Worm (Caenorhabditis elegans) whole organism, early embryonic: ENCODE measurements around the gene C46E10.1.

ENCODE experiments used
- F13C5.2 ChIP-seq: sonication (generic microtip); optimal IDR thresholded peaks from 2 replicates; lab custom pipeline; 2017; ENCODE audit warnings: mild to moderate bottlenecking, missing genetic modification characterization, inconsistent platforms, missing compliant biosample characterization
- ama-1 ChIP-seq: fragments of 150-350 bp; optimal IDR thresholded peaks from 2 replicates; lab custom pipeline; 2014
- ceh-13 ChIP-seq: fragments of 200-800 bp; sonication (Bioruptor generic); optimal IDR thresholded peaks from 2 replicates; lab custom pipeline; 2018; ENCODE audit warnings: mild to moderate bottlenecking, missing genetic modification characterization, missing compliant biosample characterization
- ceh-36 ChIP-seq: sonication (generic microtip); optimal IDR thresholded peaks from 2 replicates; lab custom pipeline; 2016; ENCODE audit warnings: missing genetic modification characterization, inconsistent platforms, missing compliant biosample characterization
- ets-7 ChIP-seq: sonication (generic microtip); optimal IDR thresholded peaks from 2 replicates; lab custom pipeline; 2016; ENCODE audit warnings: missing genotype, missing genetic modification characterization, missing compliant biosample characterization
- flt-1 ChIP-seq: fragments of 200-800 bp; sonication (Bioruptor generic); IDR thresholded peaks from 2 replicates; pipeline ENCODE4 v1.3.6; 2022; ENCODE audit warnings: missing genetic modification characterization, missing compliant biosample characterization
- hmbx-1 ChIP-seq: sonication (generic microtip); optimal IDR thresholded peaks from 2 replicates; lab custom pipeline; 2016; ENCODE audit warnings: mild to moderate bottlenecking, missing genetic modification characterization, missing compliant biosample characterization
- hmg-4 ChIP-seq: fragments of 200-800 bp; sonication (Bioruptor generic); optimal IDR thresholded peaks from 2 replicates; lab custom pipeline; 2018; ENCODE audit warnings: mild to moderate bottlenecking, missing genetic modification characterization, missing compliant biosample characterization
- hnd-1 ChIP-seq: sonication (generic microtip); optimal IDR thresholded peaks from 2 replicates; lab custom pipeline; 2016; ENCODE audit warnings: missing genetic modification characterization, missing compliant biosample characterization

ce11 chrII:3682770-3683234 lies 41.2 kb upstream of the C46E10.1 start, which contains the start of gene F19B10.1:
- TF ChIP-seq hmbx-1 (no peak), ama-1 (lab: Kevin White, UChicago) (no peak), ets-7 (tag; lab: Kevin White, UChicago) (no peak), F13C5.2 (tag; lab: Kevin White, UChicago) (no peak), flt-1 (GFP tag; lab: Robert Waterston, UW) (no peak), hmg-4 (GFP tag; lab: Kevin White, UChicago) (no peak), ceh-13 (no peak), hnd-1 (tag; lab: Kevin White, UChicago) (no peak), ceh-36 (tag; lab: Kevin White, UChicago) (no peak)
